Fruit fly (Drosophila melanogaster) whole organism, adult: ENCODE results near the gene CG43120.

Source experiments
- CG11617 ChIP-seq: fragments of 200-800 bp; sonication (Bioruptor generic); optimal IDR thresholded peaks from 2 replicates; lab custom pipeline; 2017; ENCODE audit warnings: mild to moderate bottlenecking, missing biosample characterization, missing genetic modification reagents, missing genetic modification characterization
- CG33017 ChIP-seq: fragments of 200-800 bp; sonication (Bioruptor generic); optimal IDR thresholded peaks from 2 replicates; lab custom pipeline; 2018; ENCODE audit warnings: missing biosample characterization, mild to moderate bottlenecking, missing genetic modification characterization, moderate library complexity
- CG7101 ChIP-seq: fragments of 200-800 bp; sonication (Bioruptor generic); optimal IDR thresholded peaks from 2 replicates; lab custom pipeline; 2018; ENCODE audit warnings: missing biosample characterization, mild to moderate bottlenecking, missing genetic modification characterization, moderate library complexity
- cic ChIP-seq: fragments of 200-800 bp; sonication (Bioruptor generic); optimal IDR thresholded peaks from 2 replicates; lab custom pipeline; 2017; ENCODE audit warnings: missing biosample characterization, mild to moderate bottlenecking, missing genetic modification characterization, moderate library complexity
- cnc ChIP-seq, 2 experiments: fragments of >200 bp; optimal IDR thresholded peaks; 2 replicates each; lab custom pipeline; 2017
- pad ChIP-seq: fragments of 200-800 bp; sonication (Bioruptor generic); optimal IDR thresholded peaks from 3 replicates; lab custom pipeline; 2017; ENCODE audit warnings: missing biosample characterization, missing genetic modification characterization, mild to moderate bottlenecking, moderate library complexity, missing genetic modification reagents
- tj ChIP-seq: fragments of 200-800 bp; sonication (Bioruptor generic); optimal IDR thresholded peaks from 3 replicates; lab custom pipeline; 2017; ENCODE audit warnings: missing biosample characterization, mild to moderate bottlenecking, missing genetic modification characterization, moderate library complexity
- toe ChIP-seq: fragments of 200-800 bp; sonication (Bioruptor generic); optimal IDR thresholded peaks from 2 replicates; lab custom pipeline; 2016; ENCODE audit warnings: missing biosample characterization, missing genetic modification characterization

DNA sequence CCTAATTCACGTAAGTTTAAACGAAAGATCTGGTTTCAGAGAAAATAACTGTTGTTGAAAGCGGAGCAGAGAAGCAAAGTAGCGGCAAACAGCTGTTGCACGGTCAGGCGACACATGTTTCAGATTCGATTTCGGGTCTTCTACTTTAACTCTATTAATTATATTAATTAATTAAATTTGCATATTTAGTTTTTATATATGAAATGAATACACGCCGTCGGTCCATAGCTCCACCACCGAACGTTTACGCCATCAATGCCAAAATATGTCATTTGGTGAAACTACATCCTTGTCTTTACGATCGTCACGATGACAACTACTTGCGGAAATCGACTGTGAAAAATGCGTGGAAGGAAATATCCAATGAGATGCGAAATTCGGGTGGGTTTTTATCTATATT, 29.2 kb downstream of the CG43120 start:
- TF ChIP-seq pad (GFP tag; lab: Kevin White, UChicago) (no peak), tj (no peak), toe (GFP tag; lab: Kevin White, UChicago) (no peak), CG7101 (tag; lab: Kevin White, UChicago) (peak; percentile 16), CG33017 (tag; lab: Kevin White, UChicago) (peak; percentile 20), cnc (optimal IDR thresholded peaks at IDR 0.05; lab: Kevin White, UChicago) (no peak), CG11617 (GFP tag; lab: Kevin White, UChicago) (no peak), cic (GFP tag; lab: Kevin White, UChicago) (no peak)
